Fruit fly (Drosophila melanogaster): ENCODE results near the gene CG17154.

CG17154 gene

dm6 chr3L:12111081-12111958 lies 22.9 kb downstream of the CG17154 start (continued):
- peak; percentile 63; the same call in 1 of the 2 replicates for TF ChIP-seq Gug (GFP tag; IDR thresholded peaks at IDR 0.05)
- peak; percentile 70 for TF ChIP-seq eg (GFP tag; IDR thresholded peaks at IDR 0.05)
- TF ChIP-seq dac (GFP tag; optimal IDR thresholded peaks at IDR 0.05): peak; percentile 4
- TF ChIP-seq Eip93F (GFP tag; optimal IDR thresholded peaks at IDR 0.05): peak; percentile 17
- TF ChIP-seq topi (GFP tag; optimal IDR thresholded peaks at IDR 0.05): peak; percentile 82
- peak; percentile 77 for TF ChIP-seq Sox14 (GFP tag; optimal IDR thresholded peaks at IDR 0.05)
- peak; percentile 26 for TF ChIP-seq fd59A (GFP tag; optimal IDR thresholded peaks at IDR 0.05)
- peak; percentile 59 for TF ChIP-seq CG11762 (GFP tag; optimal IDR thresholded peaks at IDR 0.05; ENCODE audit: insufficient read depth)
- TF ChIP-seq Met (GFP tag; optimal IDR thresholded peaks at IDR 0.05): peak; percentile 87
- peak; percentile 65 for TF ChIP-seq CG6792 (GFP tag; optimal IDR thresholded peaks at IDR 0.05)
- TF ChIP-seq vri (GFP tag; optimal IDR thresholded peaks at IDR 0.05): peak; percentile 50
- peak; percentile 39; the same call in 1 of the 2 replicates for TF ChIP-seq CG11294 (GFP tag; IDR thresholded peaks at IDR 0.05)
- TF ChIP-seq lz (GFP tag; optimal IDR thresholded peaks at IDR 0.05): peak; percentile 74
- peak; percentile 62 for TF ChIP-seq CG6808 (GFP tag; optimal IDR thresholded peaks at IDR 0.05)
- TF ChIP-seq CG4318 (GFP tag; optimal IDR thresholded peaks at IDR 0.05): peak; percentile 54

dm6 chr3L:12112967-12113366 lies 24.5 kb downstream of the CG17154 start:
- TF ChIP-seq Blimp-1 (GFP tag; optimal IDR thresholded peaks at IDR 0.05): no peak
- peak; percentile 12 for TF ChIP-seq CG10631 (GFP tag; optimal IDR thresholded peaks at IDR 0.05)
- no peak for TF ChIP-seq CG4318 (GFP tag; optimal IDR thresholded peaks at IDR 0.05)
- no peak for TF ChIP-seq dac (GFP tag; optimal IDR thresholded peaks at IDR 0.05)
- TF ChIP-seq Hr38 (GFP tag; optimal IDR thresholded peaks at IDR 0.05): no peak
- no peak for TF ChIP-seq Sox15 (GFP tag; optimal IDR thresholded peaks at IDR 0.05)
- TF ChIP-seq CG7368 (GFP tag; optimal IDR thresholded peaks at IDR 0.05): no peak
- no peak for TF ChIP-seq CG6792 (GFP tag; optimal IDR thresholded peaks at IDR 0.05)
- peak; percentile 13 for TF ChIP-seq CG3919 (GFP tag; optimal IDR thresholded peaks at IDR 0.05)
- no peak for TF ChIP-seq CG6808 (GFP tag; optimal IDR thresholded peaks at IDR 0.05)
- TF ChIP-seq CG8119 (GFP tag; IDR thresholded peaks at IDR 0.05): peak; percentile 44; the same call in 1 of the 3 replicates
- TF ChIP-seq Hr39 (GFP tag; optimal IDR thresholded peaks at IDR 0.05): no peak
- no peak for TF ChIP-seq Smox (GFP tag; optimal IDR thresholded peaks at IDR 0.05)
- 0 out of 3 replicates have a peak, but pooled peaks have one; percentile 22 for TF ChIP-seq eg (GFP tag; IDR thresholded peaks at IDR 0.05)
- peak; percentile 50 for TF ChIP-seq dsx (GFP tag; optimal IDR thresholded peaks at IDR 0.05; ENCODE audit: poor library complexity, severe bottlenecking)
- no peak for TF ChIP-seq Hr4 (GFP tag; optimal IDR thresholded peaks at IDR 0.05)
- no peak for TF ChIP-seq pdm3 (GFP tag; optimal IDR thresholded peaks at IDR 0.05)
- peak; percentile 20 for TF ChIP-seq CG3032 (tag; optimal IDR thresholded peaks at IDR 0.05)
- TF ChIP-seq Eip75B (GFP tag; optimal IDR thresholded peaks at IDR 0.05): no peak
- no peak for TF ChIP-seq fd85E (GFP tag; optimal IDR thresholded peaks at IDR 0.05)
- TF ChIP-seq Eip93F (GFP tag; optimal IDR thresholded peaks at IDR 0.05): no peak
- TF ChIP-seq CG8319 (GFP tag; optimal IDR thresholded peaks at IDR 0.05): no peak
- TF ChIP-seq CG10669 (GFP tag; optimal IDR thresholded peaks at IDR 0.05): peak; percentile 36
- TF ChIP-seq topi (GFP tag; optimal IDR thresholded peaks at IDR 0.05): peak; percentile 4
- TF ChIP-seq Ets21C (GFP tag; optimal IDR thresholded peaks at IDR 0.05): no peak
- peak; percentile 22 for TF ChIP-seq spab (GFP tag; optimal IDR thresholded peaks at IDR 0.05)
- TF ChIP-seq CG31627 (GFP tag; optimal IDR thresholded peaks at IDR 0.05): no peak
- TF ChIP-seq CG6854 (GFP tag; optimal IDR thresholded peaks at IDR 0.05): no peak
- peak in 1 of 2 experiments; percentile 16 for TF ChIP-seq ss (GFP tag; optimal IDR thresholded peaks at IDR 0.05)
- TF ChIP-seq CG8632 (GFP tag; optimal IDR thresholded peaks at IDR 0.05): peak; percentile 8
- TF ChIP-seq CG9139 (GFP tag; optimal IDR thresholded peaks at IDR 0.05): no peak
- no peak for TF ChIP-seq Sox14 (GFP tag; optimal IDR thresholded peaks at IDR 0.05)
- TF ChIP-seq fd59A (GFP tag; optimal IDR thresholded peaks at IDR 0.05): peak; percentile 7
- peak; percentile 5 for TF ChIP-seq CG34406 (GFP tag; optimal IDR thresholded peaks at IDR 0.05)
- TF ChIP-seq CG6276 (GFP tag; optimal IDR thresholded peaks at IDR 0.05): peak; percentile 16
- no peak for TF ChIP-seq CG11902 (GFP tag; optimal IDR thresholded peaks at IDR 0.05)
- TF ChIP-seq cyc (GFP tag; optimal IDR thresholded peaks at IDR 0.05): no peak
- TF ChIP-seq Sox102F (GFP tag; optimal IDR thresholded peaks at IDR 0.05): no peak
- no peak for TF ChIP-seq vri (GFP tag; optimal IDR thresholded peaks at IDR 0.05)
- peak; percentile 33 for TF ChIP-seq achi (GFP tag; optimal IDR thresholded peaks at IDR 0.05)
- no peak for TF ChIP-seq Met (GFP tag; optimal IDR thresholded peaks at IDR 0.05)
- TF ChIP-seq esn (GFP tag; optimal IDR thresholded peaks at IDR 0.05): no peak

All from whole organism, prepupa.